Fruit fly (Drosophila melanogaster): ENCODE data around the gene CG9961.

DNA sequence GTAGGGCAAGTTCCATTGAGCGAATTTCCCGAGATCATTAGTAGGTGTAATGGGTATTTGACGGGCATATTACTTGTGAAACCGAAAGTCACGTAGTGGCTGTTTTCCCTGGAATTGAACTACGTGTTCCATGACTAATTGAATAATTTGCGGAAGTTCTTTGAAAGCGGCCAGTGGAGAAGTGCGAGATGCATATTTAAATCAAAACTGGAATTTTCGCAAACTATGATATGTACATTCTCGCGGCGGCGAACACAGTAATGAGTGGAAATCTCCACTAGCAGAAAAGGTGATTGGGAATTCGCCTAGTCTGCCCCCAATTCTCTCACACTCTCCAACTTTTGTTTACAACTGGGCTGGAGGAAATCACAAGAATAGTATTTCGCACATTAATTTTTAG is 9.8 kb downstream of the CG9961 start:
- no peak for TF ChIP-seq Eip93F (GFP tag; optimal IDR thresholded peaks at IDR 0.05)
- TF ChIP-seq Blimp-1 (GFP tag; optimal IDR thresholded peaks at IDR 0.05): no peak
- no peak for TF ChIP-seq Eip75B (GFP tag; optimal IDR thresholded peaks at IDR 0.05)
- no peak for TF ChIP-seq CG8319 (GFP tag; optimal IDR thresholded peaks at IDR 0.05)
- TF ChIP-seq Smox (GFP tag; optimal IDR thresholded peaks at IDR 0.05): no peak
- TF ChIP-seq dac (GFP tag; optimal IDR thresholded peaks at IDR 0.05): no peak
- TF ChIP-seq OdsH (GFP tag; optimal IDR thresholded peaks at IDR 0.05): no peak
- no peak for TF ChIP-seq lz (GFP tag; optimal IDR thresholded peaks at IDR 0.05)
- TF ChIP-seq CG16779 (tag; optimal IDR thresholded peaks at IDR 0.05): no peak
- TF ChIP-seq Eip78C (GFP tag): peak; percentile 72

All from whole organism, prepupa.